Worm (Caenorhabditis elegans) whole organism, L3 larva: ENCODE measurements around the gene lgc-10.
A peak's percentile ranks its signal among the peaks of the same experiment; 100 is the strongest.

Experiments
- R02D3.7 ChIP-seq: fragments of 150-350 bp; optimal IDR thresholded peaks from 2 replicates; lab custom pipeline; 2014; ENCODE audit warnings: missing biosample characterization, missing genetic modification characterization
- daf-12 ChIP-seq: fragments of 150-350 bp; optimal IDR thresholded peaks from 2 replicates; lab custom pipeline; 2014; ENCODE audit warnings: missing biosample characterization, missing genetic modification reagents, missing genetic modification characterization
- jun-1 ChIP-seq: fragments of 150-350 bp; optimal IDR thresholded peaks from 2 replicates; lab custom pipeline; 2014; ENCODE audit warnings: missing biosample characterization, missing genetic modification reagents, missing genetic modification characterization
- lin-39 ChIP-seq: fragments of 150-350 bp; optimal IDR thresholded peaks from 2 replicates; lab custom pipeline; 2018; ENCODE audit warnings: missing biosample characterization, missing genetic modification reagents, missing genetic modification characterization
- nfya-1 ChIP-seq: sonication (generic microtip); optimal IDR thresholded peaks from 2 replicates; lab custom pipeline; 2017; ENCODE audit warnings: missing genetic modification characterization, mild to moderate bottlenecking, missing compliant biosample characterization, antibody characterized with exemption, moderate library complexity; ENCODE audit not compliant: insufficient read depth
- nhr-237 ChIP-seq: fragments of 150-350 bp; optimal IDR thresholded peaks from 2 replicates; lab custom pipeline; 2014; ENCODE audit warnings: missing biosample characterization, missing genetic modification characterization
- nhr-77 ChIP-seq: fragments of 150-350 bp; optimal IDR thresholded peaks from 2 replicates; lab custom pipeline; 2014; ENCODE audit warnings: missing biosample characterization, missing genetic modification characterization
- pha-4 ChIP-seq: fragments of 150-350 bp; optimal IDR thresholded peaks from 2 replicates; lab custom pipeline; 2014; ENCODE audit warnings: missing biosample characterization, missing genetic modification reagents, missing genetic modification characterization
- unc-39 ChIP-seq: sonication (generic microtip); optimal IDR thresholded peaks from 4 replicates; lab custom pipeline; 2017; ENCODE audit warnings: missing biosample characterization, missing genetic modification characterization
- zag-1 ChIP-seq: fragments of 150-350 bp; optimal IDR thresholded peaks from 2 replicates; lab custom pipeline; 2014; ENCODE audit warnings: missing biosample characterization, missing genetic modification characterization

DNA sequence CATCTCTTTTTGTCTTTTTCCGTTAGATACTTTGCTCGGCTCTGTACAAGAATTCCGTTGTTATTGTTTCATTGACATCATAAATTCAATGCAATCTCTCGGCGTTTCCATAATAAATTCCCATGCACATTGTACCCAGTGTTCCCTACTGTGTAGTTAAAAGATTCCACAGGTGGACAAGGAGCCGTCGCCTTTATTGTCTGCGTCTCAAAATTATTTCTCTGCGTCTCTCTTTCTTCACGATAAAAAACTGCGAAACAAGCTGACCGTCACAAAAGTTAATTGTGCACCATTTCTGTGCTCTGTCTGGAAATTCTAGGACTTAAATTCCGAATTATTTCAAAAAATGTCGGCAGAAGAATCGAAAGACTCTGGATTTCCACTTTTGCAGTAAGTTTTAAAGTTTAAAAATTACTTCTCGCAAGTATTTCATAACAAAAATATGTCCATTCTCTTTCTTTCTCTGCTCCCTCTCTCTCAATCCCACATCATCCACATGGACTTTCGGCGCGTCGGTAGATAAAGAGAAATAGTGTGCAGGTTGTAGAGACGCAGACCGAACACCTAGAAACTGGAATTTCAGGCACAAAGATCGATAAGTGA, 15.3 kb downstream of the lgc-10 start:
- no peak for TF ChIP-seq nhr-77 (tag; lab: Kevin White, UChicago)
- TF ChIP-seq nfya-1 (tag; lab: Kevin White, UChicago) = peak; percentile 7
- TF ChIP-seq nhr-237 (tag; lab: Kevin White, UChicago) = no peak
- TF ChIP-seq pha-4 (tag; lab: Kevin White, UChicago) = peak; percentile 32
- no peak for TF ChIP-seq R02D3.7 (tag; lab: Kevin White, UChicago)
- TF ChIP-seq unc-39 (tag; lab: Kevin White, UChicago) = no peak
- no peak for TF ChIP-seq lin-39 (tag; lab: Kevin White, UChicago)
- no peak for TF ChIP-seq daf-12
- TF ChIP-seq zag-1 (tag; lab: Kevin White, UChicago) = no peak
- TF ChIP-seq jun-1 (tag; lab: Kevin White, UChicago) = no peak
